Fruit fly (Drosophila melanogaster): Measurements from ENCODE around the gene Ndfip.

DNA sequence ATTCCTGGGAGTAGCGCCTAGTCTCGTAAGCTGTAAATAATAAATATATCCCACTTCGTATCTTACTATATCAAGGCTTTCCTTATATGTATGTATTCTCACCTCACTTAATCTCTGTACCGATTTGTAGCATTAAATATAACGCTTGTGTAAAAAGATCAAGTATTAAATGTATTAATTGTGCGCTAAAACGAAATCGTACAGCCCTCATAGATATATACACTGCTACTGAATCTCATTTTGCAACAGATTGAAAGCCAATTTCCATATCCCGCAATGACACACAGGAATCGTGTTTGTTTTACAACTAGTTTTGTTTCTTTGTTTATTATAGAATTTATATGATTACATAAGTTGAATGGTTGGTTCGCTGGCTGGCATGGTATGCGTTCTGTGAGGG, 16.3 kb downstream of the Ndfip start:
- TF ChIP-seq Eip93F (GFP tag; optimal IDR thresholded peaks at IDR 0.05), result no peak
- no peak for TF ChIP-seq Ets96B (tag; optimal IDR thresholded peaks at IDR 0.05)
- TF ChIP-seq spab (GFP tag; optimal IDR thresholded peaks at IDR 0.05), result no peak
- TF ChIP-seq Eip75B (GFP tag; optimal IDR thresholded peaks at IDR 0.05), result no peak
- no peak for TF ChIP-seq esn (GFP tag; optimal IDR thresholded peaks at IDR 0.05)
